Worm (Caenorhabditis elegans) whole organism, late embryonic: Measurements from ENCODE around the gene lron-10.

ENCODE experiments used
- fax-1 ChIP-seq: sonication (generic microtip); optimal IDR thresholded peaks from 2 replicates; lab custom pipeline; 2016; ENCODE audit warnings: missing genotype, missing genetic modification characterization, missing compliant biosample characterization
- hlh-15 ChIP-seq: sonication (generic microtip); optimal IDR thresholded peaks from 2 replicates; lab custom pipeline; 2016; ENCODE audit warnings: missing genetic modification characterization, missing compliant biosample characterization
- lim-6 ChIP-seq: sonication (generic microtip); optimal IDR thresholded peaks from 2 replicates; lab custom pipeline; 2016; ENCODE audit warnings: missing genetic modification characterization, missing compliant biosample characterization
- madf-2 ChIP-seq: sonication (generic microtip); optimal IDR thresholded peaks from 2 replicates; lab custom pipeline; 2017; ENCODE audit warnings: missing genetic modification characterization, missing compliant biosample characterization
- nhr-232 ChIP-seq: sonication (generic microtip); optimal IDR thresholded peaks from 2 replicates; lab custom pipeline; 2016; ENCODE audit warnings: missing genetic modification characterization, missing compliant biosample characterization
- pag-3 ChIP-seq: sonication (generic microtip); optimal IDR thresholded peaks from 2 replicates; lab custom pipeline; 2016; ENCODE audit warnings: missing compliant biosample characterization, missing genetic modification characterization, borderline replicate concordance

- TF ChIP-seq fax-1 (tag; lab: Kevin White, UChicago) (no peak), hlh-15 (tag; lab: Kevin White, UChicago) (no peak), nhr-232 (no peak), pag-3 (no peak), madf-2 (tag; lab: Kevin White, UChicago) (no peak), lim-6 (tag; lab: Kevin White, UChicago) (no peak)
These were observed 42.3 kb downstream of the lron-10 start for ce11 chrIII:10578873-10579272.
